Fruit fly (Drosophila melanogaster) whole organism, adult: ENCODE results near the gene E5.

Experiments used
- CG11617 ChIP-seq: fragments of 200-800 bp; sonication (Bioruptor generic); optimal IDR thresholded peaks from 2 replicates; lab custom pipeline; 2017; ENCODE audit warnings: mild to moderate bottlenecking, missing biosample characterization, missing genetic modification reagents, missing genetic modification characterization
- CG12768 ChIP-seq: fragments of 200-800 bp; sonication (Bioruptor generic); optimal IDR thresholded peaks from 2 replicates; lab custom pipeline; 2017; ENCODE audit warnings: missing biosample characterization, missing genetic modification characterization, mild to moderate bottlenecking, moderate library complexity, missing genetic modification reagents
- CG14711 ChIP-seq: fragments of 200-800 bp; sonication (Bioruptor generic); optimal IDR thresholded peaks from 2 replicates; lab custom pipeline; 2018; ENCODE audit warnings: missing biosample characterization, mild to moderate bottlenecking, missing genetic modification characterization, moderate library complexity
- CG1620 ChIP-seq: fragments of 200-800 bp; sonication (Bioruptor generic); optimal IDR thresholded peaks from 2 replicates; lab custom pipeline; 2016; ENCODE audit warnings: missing biosample characterization, missing genetic modification characterization
- CG33017 ChIP-seq: fragments of 200-800 bp; sonication (Bioruptor generic); optimal IDR thresholded peaks from 2 replicates; lab custom pipeline; 2018; ENCODE audit warnings: missing biosample characterization, mild to moderate bottlenecking, missing genetic modification characterization, moderate library complexity
- CG5204 ChIP-seq: fragments of 200-800 bp; sonication (Bioruptor generic); optimal IDR thresholded peaks from 2 replicates; lab custom pipeline; 2016; ENCODE audit warnings: missing biosample characterization, missing genetic modification characterization
- CG7045 ChIP-seq: fragments of 200-800 bp; sonication (Bioruptor generic); optimal IDR thresholded peaks from 2 replicates; lab custom pipeline; 2017; ENCODE audit warnings: missing biosample characterization, mild to moderate bottlenecking, missing genetic modification characterization
- CG7101 ChIP-seq: fragments of 200-800 bp; sonication (Bioruptor generic); optimal IDR thresholded peaks from 2 replicates; lab custom pipeline; 2018; ENCODE audit warnings: missing biosample characterization, mild to moderate bottlenecking, missing genetic modification characterization, moderate library complexity
- Clk ChIP-seq: fragments of 200-800 bp; sonication (Bioruptor generic); optimal IDR thresholded peaks from 2 replicates; lab custom pipeline; 2017; ENCODE audit warnings: missing biosample characterization, missing genetic modification characterization
- Crg-1 ChIP-seq: fragments of 200-800 bp; sonication (Bioruptor generic); optimal IDR thresholded peaks from 2 replicates; lab custom pipeline; 2016; ENCODE audit warnings: missing biosample characterization, missing genetic modification characterization
- Hr96 ChIP-seq: fragments of 200-800 bp; sonication (Bioruptor generic); optimal IDR thresholded peaks from 2 replicates; lab custom pipeline; 2016; ENCODE audit warnings: missing biosample characterization, missing genetic modification characterization
- Mnt ChIP-seq: fragments of 200-800 bp; sonication (Bioruptor generic); optimal IDR thresholded peaks from 2 replicates; lab custom pipeline; 2016; ENCODE audit warnings: missing biosample characterization, mild to moderate bottlenecking, missing genetic modification characterization
- bab1 ChIP-seq: fragments of 200-800 bp; sonication (Bioruptor generic); optimal IDR thresholded peaks from 3 replicates; lab custom pipeline; 2019; ENCODE audit warnings: missing biosample characterization, mild to moderate bottlenecking, missing genetic modification characterization, moderate library complexity
- cic ChIP-seq: fragments of 200-800 bp; sonication (Bioruptor generic); optimal IDR thresholded peaks from 2 replicates; lab custom pipeline; 2017; ENCODE audit warnings: missing biosample characterization, mild to moderate bottlenecking, missing genetic modification characterization, moderate library complexity
- cnc ChIP-seq, 2 experiments: fragments of >200 bp; optimal IDR thresholded peaks; 2 replicates each; lab custom pipeline; 2017
- kay ChIP-seq: fragments of 200-800 bp; sonication (Bioruptor generic); peaks from one replicate; lab custom pipeline; 2016; ENCODE audit warnings: missing biosample characterization, missing genetic modification characterization, borderline replicate concordance
- ovo ChIP-seq: fragments of 200-800 bp; sonication (Bioruptor generic); optimal IDR thresholded peaks from 2 replicates; lab custom pipeline; 2016; ENCODE audit warnings: missing biosample characterization, missing genetic modification characterization
- pad ChIP-seq: fragments of 200-800 bp; sonication (Bioruptor generic); optimal IDR thresholded peaks from 3 replicates; lab custom pipeline; 2017; ENCODE audit warnings: missing biosample characterization, missing genetic modification characterization, mild to moderate bottlenecking, moderate library complexity, missing genetic modification reagents
- tj ChIP-seq: fragments of 200-800 bp; sonication (Bioruptor generic); optimal IDR thresholded peaks from 3 replicates; lab custom pipeline; 2017; ENCODE audit warnings: missing biosample characterization, mild to moderate bottlenecking, missing genetic modification characterization, moderate library complexity
- toe ChIP-seq: fragments of 200-800 bp; sonication (Bioruptor generic); optimal IDR thresholded peaks from 2 replicates; lab custom pipeline; 2016; ENCODE audit warnings: missing biosample characterization, missing genetic modification characterization

Gene E5

DNA sequence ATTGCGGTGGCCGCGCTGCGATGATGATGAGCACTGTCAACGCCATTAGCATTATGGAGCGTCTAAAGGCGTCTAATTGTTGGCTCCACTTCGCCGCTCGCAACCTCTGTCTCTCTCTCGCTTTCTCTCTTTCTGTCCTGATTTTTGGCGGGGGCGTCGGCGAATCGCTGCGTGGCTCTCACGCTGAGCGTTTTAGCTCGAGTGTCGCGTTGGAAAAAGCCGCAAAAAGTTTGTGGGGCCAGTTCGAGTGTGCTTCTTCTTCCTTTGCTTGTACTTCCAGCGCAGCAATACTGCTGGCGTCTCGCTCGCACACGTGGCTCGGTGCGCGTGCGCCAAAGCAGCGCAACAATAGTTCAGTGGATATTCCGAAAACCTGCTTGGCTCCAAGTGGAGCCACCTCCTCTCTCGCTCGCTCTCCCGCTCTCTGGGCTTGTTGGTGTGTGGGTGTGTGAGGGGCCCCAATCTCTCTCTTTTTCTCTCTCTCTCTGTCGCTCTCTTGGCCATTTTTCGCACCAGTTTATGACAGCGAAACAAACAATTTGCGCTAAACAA lies at the start of gene E5:
E5 (minus strand) TSS at position 51 of the 552 bp plus-strand sequence.
- TF ChIP-seq pad (GFP tag; lab: Kevin White, UChicago) (peak; percentile 90), CG11617 (GFP tag; lab: Kevin White, UChicago) (no peak), Clk (GFP tag; lab: Kevin White, UChicago) (no peak)

DNA sequence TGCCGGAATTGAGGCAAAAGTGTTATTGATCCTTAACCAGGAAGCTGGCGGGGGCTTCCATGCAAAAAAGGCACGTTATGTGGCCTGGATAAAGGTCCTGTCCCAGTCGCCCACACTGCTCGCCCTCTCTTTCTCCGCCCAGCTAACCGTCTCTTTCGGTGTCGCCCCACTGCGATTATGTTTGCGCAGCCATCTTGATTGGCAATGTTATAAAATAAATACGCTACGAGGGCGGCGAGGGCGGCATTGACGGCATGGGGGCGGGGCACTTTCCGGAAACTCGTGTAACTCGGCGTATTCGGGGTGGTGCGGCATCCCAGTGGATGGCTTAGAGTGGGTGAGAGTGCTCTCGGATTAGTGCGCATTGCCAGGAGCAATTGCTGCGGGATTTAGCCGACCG lies 48.9 kb upstream of the E5 start:
- TF ChIP-seq toe (no peak), CG11617 (GFP tag; lab: Kevin White, UChicago) (no peak), CG7101 (tag; lab: Kevin White, UChicago) (no peak), pad (GFP tag; lab: Kevin White, UChicago) (no peak), tj (no peak), ovo (GFP tag; lab: Kevin White, UChicago) (no peak), CG33017 (no peak), CG14711 (tag; lab: Kevin White, UChicago) (no peak), Mnt (GFP tag; lab: Kevin White, UChicago) (no peak), bab1 (no peak), CG1620 (GFP tag; lab: Kevin White, UChicago) (no peak), CG7045 (GFP tag; lab: Kevin White, UChicago) (no peak), Crg-1 (GFP tag; lab: Kevin White, UChicago) (no peak), cic (no peak), Clk (GFP tag; lab: Kevin White, UChicago) (no peak), Hr96 (GFP tag; lab: Kevin White, UChicago) (no peak), cnc (optimal IDR thresholded peaks at IDR 0.05; lab: Kevin White, UChicago) (no peak), kay (GFP tag; lab: Kevin White, UChicago) (no peak)

DNA sequence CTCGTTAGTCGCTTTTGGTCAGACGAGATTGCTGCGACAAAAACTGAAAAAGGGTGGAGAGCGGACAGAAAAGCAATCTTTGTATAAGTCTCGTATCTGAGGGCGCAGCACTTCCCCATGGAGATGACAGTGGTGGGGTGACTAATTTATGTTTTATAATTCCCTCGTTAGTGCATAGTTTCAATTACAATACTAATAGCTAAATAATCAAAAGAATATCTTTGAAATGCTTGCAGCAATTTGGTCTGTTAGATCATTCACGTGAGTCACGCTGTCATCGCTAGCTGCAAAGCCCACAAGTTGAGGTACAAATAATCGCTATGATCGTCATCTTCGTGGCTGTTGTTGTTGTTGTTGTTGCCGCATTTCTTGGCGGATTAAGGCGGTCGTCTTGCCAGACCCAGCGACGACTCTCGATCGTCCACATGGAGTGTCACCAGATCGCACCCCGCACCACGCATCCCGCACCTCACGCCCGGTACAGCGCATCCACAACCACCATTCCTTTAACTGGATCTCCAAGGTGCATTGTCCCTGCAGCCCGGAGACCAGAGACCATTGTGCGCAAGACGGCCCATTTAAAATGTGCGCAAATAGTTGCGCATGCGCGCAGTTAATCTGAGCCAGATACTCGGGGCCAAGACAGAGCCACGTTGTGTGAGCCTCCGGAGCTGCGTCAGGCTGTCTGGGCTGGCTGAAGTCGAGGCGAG lies 47.2 kb upstream of the E5 start:
- no peak for TF ChIP-seq CG12768 (GFP tag; lab: Kevin White, UChicago)
- no peak for TF ChIP-seq CG7045 (GFP tag; lab: Kevin White, UChicago)
- TF ChIP-seq CG11617 (GFP tag; lab: Kevin White, UChicago) = no peak
- TF ChIP-seq CG1620 (GFP tag; lab: Kevin White, UChicago) = no peak
- no peak for TF ChIP-seq CG5204 (GFP tag; lab: Kevin White, UChicago)
- TF ChIP-seq Crg-1 (GFP tag; lab: Kevin White, UChicago) = no peak
- no peak for TF ChIP-seq ovo (GFP tag; lab: Kevin White, UChicago)
- no peak for TF ChIP-seq kay (GFP tag; lab: Kevin White, UChicago)
- no peak for TF ChIP-seq tj
- no peak for TF ChIP-seq cic
- no peak for TF ChIP-seq pad (GFP tag; lab: Kevin White, UChicago)
- no peak for TF ChIP-seq Mnt (GFP tag; lab: Kevin White, UChicago)
- TF ChIP-seq CG7101 (tag; lab: Kevin White, UChicago) = no peak
- no peak for TF ChIP-seq CG14711 (tag; lab: Kevin White, UChicago)
- TF ChIP-seq toe = no peak

dm6 chr3R:13918045-13918444 lies 43.3 kb upstream of the E5 start:
- TF ChIP-seq CG5204 (GFP tag; lab: Kevin White, UChicago) = no peak
- no peak for TF ChIP-seq toe
- no peak for TF ChIP-seq kay (GFP tag; lab: Kevin White, UChicago)
- TF ChIP-seq ovo (GFP tag; lab: Kevin White, UChicago) = no peak
- TF ChIP-seq Mnt (GFP tag; lab: Kevin White, UChicago) = no peak
- no peak for TF ChIP-seq CG7045 (GFP tag; lab: Kevin White, UChicago)
- no peak for TF ChIP-seq Clk (GFP tag; lab: Kevin White, UChicago)
- TF ChIP-seq CG1620 (GFP tag; lab: Kevin White, UChicago) = no peak
- TF ChIP-seq tj = no peak
- no peak for TF ChIP-seq Hr96 (GFP tag; lab: Kevin White, UChicago)
- TF ChIP-seq CG14711 (tag; lab: Kevin White, UChicago) = no peak

dm6 chr3R:13916546-13916945 lies 41.8 kb upstream of the E5 start:
- no peak for TF ChIP-seq cnc (optimal IDR thresholded peaks at IDR 0.05; lab: Kevin White, UChicago)
- TF ChIP-seq Crg-1 (GFP tag; lab: Kevin White, UChicago) = no peak
- no peak for TF ChIP-seq CG1620 (GFP tag; lab: Kevin White, UChicago)
- TF ChIP-seq Clk (GFP tag; lab: Kevin White, UChicago) = no peak
- TF ChIP-seq Hr96 (GFP tag; lab: Kevin White, UChicago) = no peak
- no peak for TF ChIP-seq bab1
- TF ChIP-seq toe = no peak
- TF ChIP-seq ovo (GFP tag; lab: Kevin White, UChicago) = no peak
- no peak for TF ChIP-seq CG14711 (tag; lab: Kevin White, UChicago)
- TF ChIP-seq cic = no peak
- TF ChIP-seq kay (GFP tag; lab: Kevin White, UChicago) = no peak

DNA sequence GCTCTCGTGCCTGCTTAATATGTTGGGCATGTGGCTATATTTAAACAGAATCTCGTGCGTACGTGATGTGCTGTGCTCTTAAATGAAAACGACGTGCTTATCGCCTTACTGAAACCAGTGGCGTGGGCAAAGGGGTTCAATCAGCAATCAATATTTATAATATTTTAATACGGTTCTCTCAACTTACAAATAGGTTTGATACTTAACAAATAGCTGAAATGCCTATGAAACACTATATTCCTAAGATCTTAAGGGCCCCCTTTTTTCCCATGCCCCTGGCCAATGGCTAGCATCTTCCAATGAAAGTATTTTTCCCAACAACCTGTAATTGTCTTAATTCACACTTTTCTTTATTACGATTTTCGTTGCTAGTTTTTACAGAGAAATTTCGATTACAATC lies 40.9 kb upstream of the E5 start:
- no peak for TF ChIP-seq Mnt (GFP tag; lab: Kevin White, UChicago)
- TF ChIP-seq Hr96 (GFP tag; lab: Kevin White, UChicago) = no peak
- TF ChIP-seq tj = no peak
- no peak for TF ChIP-seq CG7045 (GFP tag; lab: Kevin White, UChicago)
- TF ChIP-seq cnc (optimal IDR thresholded peaks at IDR 0.05; lab: Kevin White, UChicago) = no peak
- TF ChIP-seq Clk (GFP tag; lab: Kevin White, UChicago) = no peak
- no peak for TF ChIP-seq kay (GFP tag; lab: Kevin White, UChicago)
- no peak for TF ChIP-seq CG12768 (GFP tag; lab: Kevin White, UChicago)
- TF ChIP-seq CG5204 (GFP tag; lab: Kevin White, UChicago) = no peak
- TF ChIP-seq bab1 = no peak
- no peak for TF ChIP-seq CG1620 (GFP tag; lab: Kevin White, UChicago)
- no peak for TF ChIP-seq CG7101 (tag; lab: Kevin White, UChicago)
- TF ChIP-seq Crg-1 (GFP tag; lab: Kevin White, UChicago) = no peak
- no peak for TF ChIP-seq pad (GFP tag; lab: Kevin White, UChicago)
- TF ChIP-seq cic = no peak
- TF ChIP-seq CG11617 (GFP tag; lab: Kevin White, UChicago) = no peak
- TF ChIP-seq CG33017 = no peak
- no peak for TF ChIP-seq toe
- TF ChIP-seq CG14711 (tag; lab: Kevin White, UChicago) = no peak
